Fruit fly (Drosophila melanogaster) whole organism, wandering third instar larva: ENCODE results near the gene ind.

Experiments
- Dfd ChIP-seq: fragments of >200 bp; optimal IDR thresholded peaks from 2 replicates; lab custom pipeline; 2017; ENCODE audit warnings: missing biosample characterization, missing genetic modification characterization
- Myc ChIP-seq: fragments of >200 bp; optimal IDR thresholded peaks from 2 replicates; lab custom pipeline; 2017
- Sp1 ChIP-seq: fragments of 200-800 bp; sonication (Bioruptor generic); optimal IDR thresholded peaks from 3 replicates; lab custom pipeline; 2019; ENCODE audit warnings: missing biosample characterization, mild to moderate bottlenecking, missing genetic modification characterization, moderate library complexity

dm6 chr3L:15011142-15011541, 32.6 kb downstream of the ind start:
- no peak for TF ChIP-seq Myc (lab: Kevin White, UChicago)
- TF ChIP-seq Dfd (GFP tag; lab: Kevin White, UChicago), result no peak
- TF ChIP-seq Sp1 (GFP tag; lab: Kevin White, UChicago), result no peak
